Worm (Caenorhabditis elegans): ENCODE data around the gene cyn-1.

cyn-1 gene

DNA sequence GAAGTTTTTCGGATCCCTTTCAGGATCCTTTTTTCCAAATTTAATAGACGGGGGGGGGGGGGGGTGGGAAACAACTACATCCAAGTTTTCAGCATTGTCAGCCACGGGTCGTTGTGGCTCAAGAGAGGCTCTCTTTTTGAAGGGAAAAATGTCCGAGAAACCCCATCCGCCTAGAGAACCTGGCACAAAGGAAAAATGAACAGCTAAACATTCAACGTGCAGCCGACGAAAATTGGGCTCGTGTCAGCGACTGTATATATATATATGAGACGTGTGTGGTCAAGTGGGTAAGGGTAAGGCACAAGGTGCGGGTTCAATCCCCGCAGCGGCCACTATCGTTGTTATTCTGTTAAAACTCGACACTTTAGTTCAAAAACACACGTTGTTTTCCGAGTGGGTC lies 2.7 kb downstream of the cyn-1 start, which contains the start of gene Y49A3A.4 (continued):
- TF ChIP-seq Y56A3A.18 (GFP tag; IDR thresholded peaks at IDR 0.05) (no peak), snpc-3.4 (tag; optimal IDR thresholded peaks at IDR 0.05) (no peak), ceh-91 (GFP tag; IDR thresholded peaks at IDR 0.05) (no peak), snpc-4 (GFP tag; optimal IDR thresholded peaks at IDR 0.05) (peak; percentile 82), snpc-4 (tag; optimal IDR thresholded peaks at IDR 0.05) (peak; percentile 77 to 93 (median 83)), let-526 (GFP tag; IDR thresholded peaks at IDR 0.05) (no peak), zfh-2 (GFP tag; conservative IDR thresholded peaks at IDR 0.05) (0 out of 2 replicates have a peak, but pooled peaks have one; percentile 23), snpc-1.1 (tag; optimal IDR thresholded peaks at IDR 0.05; ENCODE audit: insufficient read depth) (peak; percentile 85), egrh-3 (GFP tag; IDR thresholded peaks at IDR 0.05) (no peak), rec-8 (tag; optimal IDR thresholded peaks at IDR 0.05) (no peak), lin-35 (GFP tag; optimal IDR thresholded peaks at IDR 0.05) (no peak), chd-7 (tag; optimal IDR thresholded peaks at IDR 0.05) (no peak), tbx-9 (tag; optimal IDR thresholded peaks at IDR 0.05; ENCODE audit: borderline replicate concordance) (no peak), pbrm-1 (GFP tag; IDR thresholded peaks at IDR 0.05) (0 out of 2 replicates have a peak, but pooled peaks have one; percentile 38), C17E4.6 (GFP tag; IDR thresholded peaks at IDR 0.05) (no peak), rpc-1 (optimal IDR thresholded peaks at IDR 0.05) (no peak), rpc-1 (tag; optimal IDR thresholded peaks at IDR 0.05) (no peak), ceh-58 (GFP tag; IDR thresholded peaks at IDR 0.05) (no peak), ceh-40 (GFP tag; IDR thresholded peaks at IDR 0.05) (no peak), zim-3 (tag; optimal IDR thresholded peaks at IDR 0.05) (no peak)

DNA sequence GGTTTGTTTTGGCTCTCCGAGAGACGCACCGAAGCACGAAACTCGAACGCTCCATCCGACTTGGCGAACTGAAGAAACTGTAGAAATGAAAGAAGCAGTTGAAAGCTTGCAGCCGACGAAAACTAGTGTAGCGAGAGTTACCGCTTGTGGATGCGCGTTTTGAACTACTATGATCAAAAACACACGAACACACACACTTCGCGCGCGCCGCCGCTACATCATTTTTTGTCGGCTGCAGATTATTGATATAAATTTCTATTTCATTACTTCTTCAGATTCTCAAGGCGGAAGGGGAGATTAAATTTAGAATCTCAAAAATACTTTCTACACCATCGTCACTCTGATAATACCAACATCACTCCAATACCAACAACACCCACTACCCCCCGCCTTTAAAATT lies 6.1 kb downstream of the cyn-1 start:
- TF ChIP-seq Y53G8AR.9 (GFP tag; conservative IDR thresholded peaks at IDR 0.05) (no peak), snpc-4 (GFP tag; optimal IDR thresholded peaks at IDR 0.05) (no peak), snpc-4 (tag; optimal IDR thresholded peaks at IDR 0.05) (peak in 3 of 4 experiments; percentile 49 to 94 (median 89))

DNA sequence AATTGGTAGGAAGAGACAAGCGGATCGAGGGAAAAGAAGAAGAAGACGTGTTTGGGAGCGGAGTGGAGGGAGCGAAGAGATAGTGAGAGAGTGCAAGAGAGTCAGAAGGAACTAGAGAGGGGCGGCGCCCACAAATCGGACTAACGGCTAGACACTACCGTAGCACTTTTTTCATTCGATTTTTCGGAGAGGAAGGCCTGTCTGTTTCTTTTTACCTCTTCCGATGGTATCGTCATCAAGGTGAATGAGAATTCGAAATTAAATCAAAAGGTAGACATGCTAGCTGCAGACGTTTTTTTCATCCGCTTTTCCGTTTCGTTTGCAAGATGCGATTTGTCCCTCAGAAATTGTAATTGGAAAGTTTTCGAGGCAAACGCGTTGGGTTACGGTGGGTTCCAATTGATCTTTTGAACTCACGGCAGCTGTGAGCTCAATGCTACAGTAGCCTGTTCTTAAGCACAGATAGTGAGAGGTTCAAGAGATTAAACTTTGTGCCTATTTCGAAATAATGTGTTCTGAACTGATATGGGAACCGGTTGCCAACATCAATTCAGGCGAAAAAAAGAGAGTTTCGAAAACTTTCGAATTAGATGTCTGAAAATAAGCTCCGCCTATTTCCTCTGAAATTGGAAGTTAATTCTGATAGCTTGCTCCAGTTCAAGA lies 8.8 kb downstream of the cyn-1 start:
- TF ChIP-seq zfh-2 (GFP tag; conservative IDR thresholded peaks at IDR 0.05) (peak; percentile 63; the same call in 1 of the 2 replicates), nhr-80 (tag; optimal IDR thresholded peaks at IDR 0.05) (peak; percentile 43), cebp-1 (GFP tag; IDR thresholded peaks at IDR 0.05) (peak; percentile 76; the same call in 1 of the 2 replicates), cebp-1 (tag; optimal IDR thresholded peaks at IDR 0.05) (peak; percentile 74), madf-10 (tag; optimal IDR thresholded peaks at IDR 0.05) (no peak), ceh-27 (GFP tag; optimal IDR thresholded peaks at IDR 0.05) (peak; percentile 14), lin-40 (tag; optimal IDR thresholded peaks at IDR 0.05) (peak; percentile 11), nfyb-1 (GFP tag; IDR thresholded peaks at IDR 0.05) (peak; percentile 57; the same call in 1 of the 2 replicates), snpc-1.1 (tag; optimal IDR thresholded peaks at IDR 0.05; ENCODE audit: insufficient read depth) (no peak)

DNA sequence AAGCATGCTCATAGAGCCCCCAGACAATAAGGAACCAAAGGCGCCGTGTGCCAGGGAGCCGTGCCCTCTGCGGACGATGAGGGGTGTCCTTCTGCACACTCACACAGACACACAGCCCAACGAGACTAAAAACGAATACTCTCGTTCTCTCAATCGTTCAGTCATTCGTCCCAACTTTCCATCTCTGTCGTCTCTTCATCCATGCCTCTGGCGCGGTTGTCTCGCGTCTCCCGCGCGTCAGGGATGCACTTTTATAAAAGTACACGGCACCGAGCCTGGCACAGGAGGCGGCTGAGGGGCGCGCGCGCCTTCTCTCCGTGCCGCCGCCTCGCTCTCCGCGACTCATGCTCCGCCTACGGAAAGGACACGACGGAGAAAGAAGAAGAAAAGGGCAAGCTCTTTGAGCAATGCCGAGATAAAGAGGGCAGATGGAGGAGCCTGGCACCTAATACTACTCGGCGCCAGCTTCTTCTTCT lies 10.6 kb downstream of the cyn-1 start:
- TF ChIP-seq mes-4 (tag; optimal IDR thresholded peaks at IDR 0.05) (no peak), lin-26 (GFP tag; IDR thresholded peaks at IDR 0.05) (peak; percentile 51; the same call in 1 of the 2 replicates), dox-1 (GFP tag; IDR thresholded peaks at IDR 0.05) (0 out of 2 replicates have a peak, but pooled peaks have one; percentile 39), pbrm-1 (GFP tag; IDR thresholded peaks at IDR 0.05) (0 out of 2 replicates have a peak, but pooled peaks have one; percentile 40), K11D2.4 (GFP tag; IDR thresholded peaks at IDR 0.05) (peak; percentile 68), tbp1 (GFP tag; optimal IDR thresholded peaks at IDR 0.05) (peak; percentile 34), nhr-80 (tag; optimal IDR thresholded peaks at IDR 0.05) (peak; percentile 28), ztf-22 (GFP tag; optimal IDR thresholded peaks at IDR 0.05) (no peak), gei-17 (GFP tag; optimal IDR thresholded peaks at IDR 0.05) (peak; percentile 40), attf-6 (GFP tag; IDR thresholded peaks at IDR 0.05) (no peak), K12H6.12 (tag; optimal IDR thresholded peaks at IDR 0.05) (peak; percentile 48), hmg-20 (GFP tag; IDR thresholded peaks at IDR 0.05) (0 out of 2 replicates have a peak, but pooled peaks have one; percentile 34), F33H1.4 (GFP tag; IDR thresholded peaks at IDR 0.05) (no peak), bed-2 (GFP tag; IDR thresholded peaks at IDR 0.05) (no peak), zfh-2 (GFP tag; conservative IDR thresholded peaks at IDR 0.05) (peak; percentile 99), mcd-1 (GFP tag; IDR thresholded peaks at IDR 0.05) (peak; percentile 60), egrh-3 (GFP tag; IDR thresholded peaks at IDR 0.05) (peak; percentile 86), attf-5 (GFP tag; optimal IDR thresholded peaks at IDR 0.05) (no peak)

All from whole organism, young adult.